Worm (Caenorhabditis elegans): ENCODE measurements around the gene aex-4.

Gene aex-4

ce11 chrX:3772405-3772804 is 43.3 kb downstream of the aex-4 start, which contains the start of gene F47B7.2:
F47B7.2 (plus strand) TSS chrX:3772762.
- TF ChIP-seq nhr-23 (tag; optimal IDR thresholded peaks at IDR 0.05) (peak; percentile 6), ztf-11 (tag; optimal IDR thresholded peaks at IDR 0.05) (no peak), nhr-76 (tag; optimal IDR thresholded peaks at IDR 0.05) (no peak), aly-2 (tag; optimal IDR thresholded peaks at IDR 0.05) (no peak), elt-2 (tag; optimal IDR thresholded peaks at IDR 0.05) (peak; percentile 24), pha-4 (tag; optimal IDR thresholded peaks at IDR 0.05) (peak; percentile 53), nhr-67 (tag; optimal IDR thresholded peaks at IDR 0.05) (no peak), ama-1 (optimal IDR thresholded peaks at IDR 0.05) (no peak)

ce11 chrX:3773233-3773632 is 44.2 kb downstream of the aex-4 start:
- no peak for TF ChIP-seq lin-39 (tag; optimal IDR thresholded peaks at IDR 0.05)
- no peak for TF ChIP-seq egl-5 (tag; optimal IDR thresholded peaks at IDR 0.05)
- no peak for TF ChIP-seq ceh-9 (tag; optimal IDR thresholded peaks at IDR 0.05)
- no peak for TF ChIP-seq eor-1 (tag; optimal IDR thresholded peaks at IDR 0.05)
- peak; percentile 42 for TF ChIP-seq nhr-23 (tag; optimal IDR thresholded peaks at IDR 0.05)

ce11 chrX:3781040-3781439 is 52.0 kb downstream of the aex-4 start, which contains the start of gene marg-1:
marg-1 (minus strand) TSS chrX:3781140.
- no peak for TF ChIP-seq nhr-23 (tag; optimal IDR thresholded peaks at IDR 0.05)
- peak; percentile 11 for TF ChIP-seq pha-4 (tag; optimal IDR thresholded peaks at IDR 0.05)

All from whole organism, L3 larva.